Worm (Caenorhabditis elegans) whole organism, young adult: ENCODE results near the gene nhl-2.

Experiments used
- F37B4.10 ChIP-seq: fragments of 200-800 bp; sonication (Bioruptor generic); IDR thresholded peaks from 2 replicates; pipeline ENCODE4 v1.3.6; 2022; ENCODE audit warnings: missing genetic modification characterization, missing compliant biosample characterization
- ama-1 ChIP-seq, 3 experiments: fragments of 150-350 bp in 1 of 3; sonication (generic microtip) in 2 of 3; optimal IDR thresholded peaks; 2 replicates each; lab custom pipeline; 2014 to 2018; ENCODE audit warnings: missing biosample characterization in 2 of 3, missing genetic modification characterization in 2 of 3, missing genetic modification reagents in 2 of 3
- aptf-2 ChIP-seq: fragments of 200-800 bp; sonication (Bioruptor generic); conservative IDR thresholded peaks from 2 replicates; pipeline ENCODE4 v1.3.6; 2022; ENCODE audit warnings: missing genetic modification reagents, missing genetic modification characterization, missing compliant biosample characterization
- lin-40 ChIP-seq: sonication (generic microtip); optimal IDR thresholded peaks from 2 replicates; lab custom pipeline; 2016; ENCODE audit warnings: missing genetic modification characterization, mild to moderate bottlenecking, missing compliant biosample characterization, missing genotype, missing genetic modification reagents
- madf-6 ChIP-seq: fragments of 200-800 bp; sonication (Bioruptor generic); IDR thresholded peaks from 2 replicates; pipeline ENCODE4 v1.3.6; 2022; ENCODE audit warnings: missing genetic modification reagents, missing genetic modification characterization, missing compliant biosample characterization
- madf-8 ChIP-seq: fragments of 200-800 bp; sonication (Bioruptor generic); conservative IDR thresholded peaks from 2 replicates; pipeline ENCODE4 v1.3.6; 2022; ENCODE audit warnings: missing genetic modification reagents, missing genetic modification characterization, missing compliant biosample characterization
- tbp1 ChIP-seq: fragments of 200-800 bp; sonication (Bioruptor generic); optimal IDR thresholded peaks from 2 replicates; lab custom pipeline; 2018; ENCODE audit warnings: mild to moderate bottlenecking, missing genetic modification characterization, missing compliant biosample characterization
- tbx-9 ChIP-seq: sonication (generic microtip); optimal IDR thresholded peaks from 2 replicates; lab custom pipeline; 2016; ENCODE audit warnings: borderline replicate concordance, missing genetic modification characterization, inconsistent platforms, missing compliant biosample characterization
- tlf-1 ChIP-seq: fragments of 200-800 bp; sonication (Bioruptor generic); optimal IDR thresholded peaks from 2 replicates; lab custom pipeline; 2018; ENCODE audit warnings: mild to moderate bottlenecking, missing genetic modification characterization, missing compliant biosample characterization

ce11 chrIII:4890997-4891396 is 7.9 kb downstream of the nhl-2 start, which contains the start of gene F26F4.5:
- TF ChIP-seq tlf-1 (GFP tag; lab: Kevin White, UChicago) (no peak), F37B4.10 (GFP tag; lab: Robert Waterston, UW) (no peak), tbp1 (GFP tag; lab: Kevin White, UChicago) (no peak), aptf-2 (GFP tag; lab: Robert Waterston, UW) (no peak), madf-8 (peak; percentile 72), madf-6 (GFP tag; lab: Robert Waterston, UW) (peak; percentile 90), tbx-9 (tag; lab: Kevin White, UChicago) (no peak), ama-1 (optimal IDR thresholded peaks at IDR 0.05; lab: Kevin White, UChicago) (no peak), ama-1 (GFP tag; optimal IDR thresholded peaks at IDR 0.05; lab: Kevin White, UChicago) (no peak), lin-40 (tag; lab: Kevin White, UChicago) (no peak)
